Fruit fly (Drosophila melanogaster): Measurements from ENCODE around the gene CG11345.

DNA sequence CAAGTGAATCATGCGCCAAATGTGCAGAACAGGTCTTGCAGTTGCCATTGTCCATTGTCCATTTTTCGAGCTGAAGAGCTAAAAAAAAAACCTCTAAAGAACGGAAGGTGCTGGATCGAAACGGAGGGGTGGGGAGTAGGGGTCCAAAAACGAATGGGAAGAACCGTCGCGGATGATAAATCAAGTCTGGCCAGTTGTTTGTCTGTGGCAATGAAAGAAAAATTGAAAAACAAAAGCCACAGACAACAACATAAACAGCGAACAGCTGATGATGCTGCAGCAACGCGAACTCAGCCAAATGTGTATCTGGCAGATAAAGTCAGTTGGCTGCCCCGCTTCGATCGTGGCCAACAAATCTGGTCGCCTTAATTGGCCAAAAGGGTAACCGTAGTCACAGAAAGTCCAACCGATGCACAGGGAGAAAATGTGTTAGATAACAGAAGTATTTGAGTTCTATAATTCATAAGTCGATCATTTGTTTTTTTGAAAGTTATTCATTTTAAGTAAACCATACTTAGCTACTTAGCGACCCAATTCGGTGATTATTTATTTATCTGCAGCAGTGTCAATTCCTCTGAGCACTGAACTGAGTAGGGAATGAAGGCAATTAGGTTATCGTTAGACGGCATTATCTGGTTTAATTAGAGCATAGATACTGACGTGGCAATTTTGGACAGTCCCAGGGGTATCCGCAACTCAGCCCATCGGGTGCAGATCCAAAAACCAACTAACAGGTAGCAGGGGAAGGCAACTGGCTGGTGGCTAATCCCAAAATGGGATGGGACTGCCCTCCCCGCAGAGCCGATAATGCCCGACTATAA lies 49.4 kb downstream of the CG11345 start:
- no peak for TF ChIP-seq CG10348 (GFP tag; IDR thresholded peaks at IDR 0.05)
- TF ChIP-seq rn (GFP tag; IDR thresholded peaks at IDR 0.05) = no peak
- no peak for TF ChIP-seq Pif1B (GFP tag; optimal IDR thresholded peaks at IDR 0.05)
- no peak for TF ChIP-seq CG32121 (GFP tag; IDR thresholded peaks at IDR 0.05)
- TF ChIP-seq CG8301 (tag; optimal IDR thresholded peaks at IDR 0.05) = no peak
- TF ChIP-seq CG4496 (GFP tag; IDR thresholded peaks at IDR 0.05) = peak; percentile 26; the same call in 1 of the 3 replicates
- TF ChIP-seq EcR (GFP tag; optimal IDR thresholded peaks at IDR 0.05) = peak; percentile 61
- no peak for TF ChIP-seq CG15710 (tag; optimal IDR thresholded peaks at IDR 0.05)
- TF ChIP-seq gl (tag; optimal IDR thresholded peaks at IDR 0.05) = no peak
- TF ChIP-seq CG9948 (tag; optimal IDR thresholded peaks at IDR 0.05) = no peak
- TF ChIP-seq Pif1A (GFP tag; optimal IDR thresholded peaks at IDR 0.05) = no peak
